Fruit fly (Drosophila melanogaster) whole organism, embryonic: Measurements from ENCODE around the gene piwi.
A peak's percentile ranks its signal among the peaks of the same experiment; 100 is the strongest.

Experiments
- CG13287 ChIP-seq: fragments of 200-800 bp; sonication (Bioruptor generic); IDR thresholded peaks from 2 replicates; pipeline ENCODE4 v1.3.6; 2022; ENCODE audit warnings: missing biosample characterization, missing genetic modification characterization; ENCODE audit not compliant: partially characterized antibody
- CG13775 ChIP-seq: fragments of 200-800 bp; sonication (Bioruptor generic); optimal IDR thresholded peaks from 3 replicates; lab custom pipeline; 2017; ENCODE audit warnings: missing biosample characterization, mild to moderate bottlenecking, missing genetic modification characterization
- CG14710 ChIP-seq: fragments of 200-800 bp; sonication (Bioruptor generic); optimal IDR thresholded peaks from 3 replicates; lab custom pipeline; 2019; ENCODE audit warnings: missing biosample characterization, mild to moderate bottlenecking, missing genetic modification characterization, moderate library complexity
- CG14965 ChIP-seq: fragments of 200-800 bp; sonication (Bioruptor generic); optimal IDR thresholded peaks from 2 replicates; lab custom pipeline; 2016; ENCODE audit warnings: missing biosample characterization, missing genetic modification characterization, borderline replicate concordance
- CG1529 ChIP-seq: fragments of 200-800 bp; sonication (Bioruptor generic); optimal IDR thresholded peaks from 3 replicates; lab custom pipeline; 2018; ENCODE audit warnings: missing biosample characterization, missing genetic modification characterization
- CG1602 ChIP-seq: fragments of 200-800 bp; sonication (Bioruptor generic); optimal IDR thresholded peaks from 3 replicates; lab custom pipeline; 2016; ENCODE audit warnings: missing biosample characterization, missing genetic modification characterization
- CG2116 ChIP-seq: fragments of 200-800 bp; sonication (Bioruptor generic); optimal IDR thresholded peaks from 3 replicates; lab custom pipeline; 2018; ENCODE audit warnings: missing biosample characterization, mild to moderate bottlenecking, missing genetic modification characterization
- CG2889 ChIP-seq: fragments of 200-800 bp; sonication (Bioruptor generic); IDR thresholded peaks from 3 replicates; pipeline ENCODE4 v1.3.6; 2022; ENCODE audit warnings: missing biosample characterization, missing genetic modification characterization
- CG31224 ChIP-seq: fragments of 200-800 bp; sonication (Bioruptor generic); IDR thresholded peaks from 2 replicates; pipeline ENCODE4 v1.3.6; 2022; ENCODE audit warnings: missing biosample characterization, missing genetic modification characterization
- CG32532 ChIP-seq: fragments of 200-800 bp; sonication (Bioruptor generic); IDR thresholded peaks from 2 replicates; pipeline ENCODE4 v1.3.6; 2022; ENCODE audit warnings: missing biosample characterization, missing genetic modification characterization
- CG3281 ChIP-seq: fragments of 200-800 bp; sonication (Bioruptor generic); optimal IDR thresholded peaks from 3 replicates; lab custom pipeline; 2017; ENCODE audit warnings: missing biosample characterization, mild to moderate bottlenecking, missing genetic modification characterization
- CG3726 ChIP-seq: fragments of 200-800 bp; sonication (Bioruptor generic); IDR thresholded peaks from 3 replicates; pipeline ENCODE4, ENCODE4 v1.3.6; 2022; ENCODE audit warnings: missing biosample characterization, missing genetic modification characterization
- CG6175 ChIP-seq: fragments of 200-800 bp; sonication (Bioruptor generic); IDR thresholded peaks from 3 replicates; pipeline ENCODE4 v1.3.6; 2022; ENCODE audit warnings: missing biosample characterization, missing genetic modification characterization
- CG8388 ChIP-seq: fragments of 200-800 bp; sonication (Bioruptor generic); optimal IDR thresholded peaks from 2 replicates; lab custom pipeline; 2019; ENCODE audit warnings: missing biosample characterization, mild to moderate bottlenecking, missing genetic modification characterization, moderate library complexity
- CG8765 ChIP-seq: fragments of 200-800 bp; sonication (Bioruptor generic); IDR thresholded peaks from 2 replicates; pipeline ENCODE4 v1.3.6; 2022; ENCODE audit warnings: missing biosample characterization, missing genetic modification characterization
- CHES-1-like ChIP-seq: fragments of 200-800 bp; sonication (Bioruptor generic); optimal IDR thresholded peaks from 2 replicates; lab custom pipeline; 2016; ENCODE audit warnings: missing biosample characterization, missing genetic modification characterization
- Dll ChIP-seq: fragments of 200-800 bp; sonication (Bioruptor generic); IDR thresholded peaks from 4 replicates; pipeline ENCODE4 v1.3.6; 2022; ENCODE audit warnings: missing biosample characterization, missing genetic modification characterization; ENCODE audit not compliant: partially characterized antibody
- Dref ChIP-seq: fragments of 200-800 bp; sonication (Bioruptor generic); IDR thresholded peaks from 2 replicates; pipeline ENCODE4 v1.3.6; 2022; ENCODE audit warnings: missing biosample characterization, missing genetic modification characterization
- Drgx ChIP-seq: fragments of 200-800 bp; sonication (Bioruptor generic); IDR thresholded peaks from 2 replicates; pipeline ENCODE4 v1.3.6; 2022; ENCODE audit warnings: missing biosample characterization, missing genetic modification characterization
- Eip74EF ChIP-seq, 2 experiments: fragments of 200-800 bp in 1 of 2; fragments of >200 bp in 1 of 2; sonication (Bioruptor generic) in 1 of 2; optimal IDR thresholded peaks; 2 replicates each; lab custom pipeline; 2017 to 2019; ENCODE audit warnings: missing biosample characterization in 2 of 2, missing genetic modification characterization in 2 of 2, mild to moderate bottlenecking in 1 of 2, moderate library complexity in 1 of 2
- MBD-R2 ChIP-seq: fragments of 200-800 bp; sonication (Bioruptor generic); IDR thresholded peaks from 2 replicates; pipeline ENCODE4 v1.3.6; 2022; ENCODE audit warnings: missing biosample characterization, missing genetic modification characterization
- Meics ChIP-seq: fragments of 200-800 bp; sonication (Bioruptor generic); optimal IDR thresholded peaks from 2 replicates; lab custom pipeline; 2017; ENCODE audit warnings: missing biosample characterization, mild to moderate bottlenecking, missing genetic modification characterization
- Myb ChIP-seq: fragments of 200-800 bp; sonication (Bioruptor generic); optimal IDR thresholded peaks from 2 replicates; lab custom pipeline; 2016; ENCODE audit warnings: missing biosample characterization, missing genetic modification characterization
- NC2α ChIP-seq: fragments of 200-800 bp; sonication (Bioruptor generic); optimal IDR thresholded peaks from 2 replicates; lab custom pipeline; 2016; ENCODE audit warnings: missing biosample characterization, missing genetic modification characterization
- Neu2 ChIP-seq: fragments of 200-800 bp; sonication (Bioruptor generic); optimal IDR thresholded peaks from 3 replicates; lab custom pipeline; 2016; ENCODE audit warnings: missing biosample characterization, missing genetic modification characterization, borderline replicate concordance
- Pdp1 ChIP-seq, 2 experiments: fragments of 200-800 bp; sonication (Bioruptor generic); optimal IDR thresholded peaks; 3 replicates each; lab custom pipeline; 2016; ENCODE audit warnings: missing biosample characterization in 2 of 2, missing genetic modification characterization in 2 of 2, mild to moderate bottlenecking in 1 of 2, moderate library complexity in 1 of 2
- Scr ChIP-seq: fragments of 200-800 bp; sonication (Bioruptor generic); IDR thresholded peaks from 2 replicates; pipeline ENCODE4 v1.3.6; 2022; ENCODE audit warnings: missing biosample characterization, missing genetic modification characterization; ENCODE audit not compliant: partially characterized antibody
- TFAM ChIP-seq: fragments of 200-800 bp; sonication (Bioruptor generic); optimal IDR thresholded peaks from 2 replicates; lab custom pipeline; 2017; ENCODE audit warnings: missing biosample characterization, missing genetic modification characterization, inconsistent platforms
- YL-1 ChIP-seq: fragments of 200-800 bp; sonication (Bioruptor generic); optimal IDR thresholded peaks from 3 replicates; lab custom pipeline; 2017; ENCODE audit warnings: missing biosample characterization, mild to moderate bottlenecking, missing genetic modification characterization
- ato ChIP-seq: fragments of 200-800 bp; sonication (Bioruptor generic); IDR thresholded peaks from 2 replicates; pipeline ENCODE4 v1.3.6; 2022; ENCODE audit warnings: missing biosample characterization, missing genetic modification characterization; ENCODE audit not compliant: partially characterized antibody
- ci ChIP-seq: fragments of 200-800 bp; sonication (Bioruptor generic); IDR thresholded peaks from 3 replicates; pipeline ENCODE4 v1.3.6; 2022; ENCODE audit warnings: missing biosample characterization, missing genetic modification characterization
- exex ChIP-seq: fragments of 200-800 bp; sonication (Bioruptor generic); optimal IDR thresholded peaks from 4 replicates; lab custom pipeline; 2018; ENCODE audit warnings: missing biosample characterization, mild to moderate bottlenecking, missing genetic modification characterization, moderate library complexity
- eyg ChIP-seq: fragments of 200-800 bp; sonication (Bioruptor generic); optimal IDR thresholded peaks from 3 replicates; lab custom pipeline; 2016; ENCODE audit warnings: missing biosample characterization, missing genetic modification characterization
- gfzf ChIP-seq: fragments of 200-800 bp; sonication (Bioruptor generic); optimal IDR thresholded peaks from 2 replicates; lab custom pipeline; 2016; ENCODE audit warnings: missing biosample characterization, mild to moderate bottlenecking, missing genetic modification characterization, moderate library complexity
- ind ChIP-seq: fragments of 200-800 bp; sonication (Bioruptor generic); optimal IDR thresholded peaks from 3 replicates; lab custom pipeline; 2016; ENCODE audit warnings: missing biosample characterization, missing genetic modification characterization
- lola ChIP-seq, 3 experiments: fragments of >200 bp in 2 of 3; fragments of 200-800 bp in 1 of 3; sonication (Bioruptor generic) in 1 of 3; optimal IDR thresholded peaks; 2 replicates each; lab custom pipeline; 2017 to 2019; ENCODE audit warnings: missing biosample characterization in 3 of 3, missing genetic modification characterization in 3 of 3, mild to moderate bottlenecking in 1 of 3, moderate library complexity in 1 of 3
- nmo ChIP-seq: fragments of 200-800 bp; sonication (Bioruptor generic); optimal IDR thresholded peaks from 2 replicates; lab custom pipeline; 2018; ENCODE audit warnings: missing biosample characterization, mild to moderate bottlenecking, missing genetic modification characterization, moderate library complexity
- trem ChIP-seq: fragments of 200-800 bp; optimal IDR thresholded peaks from 3 replicates; lab custom pipeline; 2019; ENCODE audit warnings: missing biosample characterization, mild to moderate bottlenecking, missing genetic modification characterization, moderate library complexity

piwi gene

dm6 chr2L:10976046-10976863 is 11.0 kb downstream of the piwi start, which contains the start of the genes ATPsynG and SCAR (continued):
- TF ChIP-seq trem: peak; percentile 30
- TF ChIP-seq Meics (GFP tag; lab: Kevin White, UChicago): peak; percentile 13
- no peak for TF ChIP-seq CHES-1-like (GFP tag; lab: Kevin White, UChicago)
- TF ChIP-seq TFAM (GFP tag; lab: Kevin White, UChicago): no peak
- no peak for TF ChIP-seq CG6175 (GFP tag; lab: Robert Waterston, UW)
- TF ChIP-seq gfzf (GFP tag; lab: Kevin White, UChicago): peak; percentile 58
- TF ChIP-seq ci (GFP tag; lab: Robert Waterston, UW): no peak
- no peak for TF ChIP-seq Drgx (GFP tag; lab: Robert Waterston, UW)
- TF ChIP-seq CG32532 (GFP tag; lab: Robert Waterston, UW): no peak
- TF ChIP-seq Eip74EF (GFP tag; optimal IDR thresholded peaks at IDR 0.05; lab: Kevin White, UChicago): no peak
- TF ChIP-seq exex: no peak
- TF ChIP-seq CG13287 (GFP tag; lab: Robert Waterston, UW): no peak
- peak in 1 of 2 experiments; percentile 98 for TF ChIP-seq Pdp1 (GFP tag; optimal IDR thresholded peaks at IDR 0.05; lab: Kevin White, UChicago)
- TF ChIP-seq nmo (GFP tag; lab: Kevin White, UChicago): peak; percentile 32
- TF ChIP-seq CG3281 (GFP tag; lab: Kevin White, UChicago): peak; percentile 98
- no peak for TF ChIP-seq Dll
- peak; percentile 48 for TF ChIP-seq CG2116
- peak in 1 of 3 experiments; percentile 4 for TF ChIP-seq lola (GFP tag; optimal IDR thresholded peaks at IDR 0.05; lab: Kevin White, UChicago)
- peak; percentile 32; the same call in 1 of the 2 replicates for TF ChIP-seq Scr (GFP tag; lab: Robert Waterston, UW)
- no peak for TF ChIP-seq CG14965
- no peak for TF ChIP-seq CG8765 (GFP tag; lab: Robert Waterston, UW)
- TF ChIP-seq NC2α (GFP tag; lab: Kevin White, UChicago): no peak
- peak; percentile 46 for TF ChIP-seq MBD-R2 (GFP tag; lab: Robert Waterston, UW)
- peak; percentile 47 for TF ChIP-seq CG14710 (tag; lab: Kevin White, UChicago)
- TF ChIP-seq Myb (GFP tag; lab: Kevin White, UChicago): peak; percentile 11
- TF ChIP-seq CG31224 (GFP tag; lab: Robert Waterston, UW): no peak
- TF ChIP-seq CG1602 (GFP tag; lab: Kevin White, UChicago): no peak
- peak; percentile 21 for TF ChIP-seq CG13775 (GFP tag; lab: Kevin White, UChicago)
- TF ChIP-seq ato (GFP tag; lab: Robert Waterston, UW): no peak
- TF ChIP-seq Dref: peak; percentile 56
- no peak for TF ChIP-seq CG3726 (GFP tag; lab: Robert Waterston, UW)
- no peak for TF ChIP-seq Neu2 (GFP tag; lab: Kevin White, UChicago)
- TF ChIP-seq ind (GFP tag; lab: Kevin White, UChicago): no peak
- peak; percentile 16 for TF ChIP-seq CG8388 (GFP tag; lab: Kevin White, UChicago)
- TF ChIP-seq eyg: no peak
- TF ChIP-seq CG1529: no peak

dm6 chr2L:10975193-10975592 is 12.0 kb downstream of the piwi start, which contains the start of gene abo:
abo (minus strand) TSS chr2L:10975293.
- peak; percentile 34 for TF ChIP-seq YL-1
- TF ChIP-seq gfzf (GFP tag; lab: Kevin White, UChicago): peak; percentile 13
- no peak for TF ChIP-seq CG2889
